Worm (Caenorhabditis elegans): ENCODE results near the gene cap-2.
A peak's percentile ranks its signal among the peaks of the same experiment; 100 is the strongest.
"Not testable (repeated sequence)": the region's sequence is repeated elsewhere in the genome, so short reads cannot be mapped to it uniquely, and the experiment has no call there.

The cap-2 gene

DNA sequence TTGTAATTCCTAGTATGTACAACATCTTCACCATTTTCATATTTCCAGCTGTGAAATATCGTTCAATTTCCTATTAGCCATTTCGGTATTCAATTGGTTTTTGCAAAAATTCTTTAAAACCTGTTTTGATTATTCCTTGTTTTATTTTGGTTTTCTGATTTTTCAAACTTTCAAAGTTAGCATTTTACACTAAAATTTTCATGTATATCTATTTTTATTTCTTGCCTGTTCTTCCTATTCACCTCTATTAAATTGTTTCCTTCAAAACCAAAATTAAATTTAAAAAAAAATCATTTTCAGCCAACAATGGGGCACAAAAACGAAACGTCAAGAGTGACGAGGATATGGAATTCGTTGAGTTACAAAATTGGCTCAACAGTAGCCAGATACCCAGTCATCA, 20.0 kb downstream of the cap-2 start, which contains the start of gene ptr-8:
Gene ptr-8, plus strand, starts transcription at position 301 of the 400 bp plus-strand sequence.
- TF ChIP-seq nfya-1 (tag; optimal IDR thresholded peaks at IDR 0.05; ENCODE audit: insufficient read depth) (no peak), nhr-28 (tag; optimal IDR thresholded peaks at IDR 0.05) (no peak), lin-15B (tag; optimal IDR thresholded peaks at IDR 0.05) (no peak), elt-2 (tag; optimal IDR thresholded peaks at IDR 0.05) (no peak), snpc-4 (tag; optimal IDR thresholded peaks at IDR 0.05) (no peak), egl-5 (tag; optimal IDR thresholded peaks at IDR 0.05) (no peak), pha-4 (tag; optimal IDR thresholded peaks at IDR 0.05) (no peak), eor-1 (tag; optimal IDR thresholded peaks at IDR 0.05) (no peak), ceh-16 (tag; optimal IDR thresholded peaks at IDR 0.05) (no peak), nhr-11 (tag; optimal IDR thresholded peaks at IDR 0.05) (no peak), nhr-12 (tag; optimal IDR thresholded peaks at IDR 0.05) (no peak), nhr-237 (tag; optimal IDR thresholded peaks at IDR 0.05) (no peak), ztf-4 (tag; optimal IDR thresholded peaks at IDR 0.05) (no peak), R02D3.7 (tag; optimal IDR thresholded peaks at IDR 0.05) (no peak), zag-1 (tag; optimal IDR thresholded peaks at IDR 0.05) (no peak), jun-1 (tag; optimal IDR thresholded peaks at IDR 0.05) (no peak), fos-1 (tag; optimal IDR thresholded peaks at IDR 0.05) (no peak), mml-1 (tag; optimal IDR thresholded peaks at IDR 0.05) (no peak)

DNA sequence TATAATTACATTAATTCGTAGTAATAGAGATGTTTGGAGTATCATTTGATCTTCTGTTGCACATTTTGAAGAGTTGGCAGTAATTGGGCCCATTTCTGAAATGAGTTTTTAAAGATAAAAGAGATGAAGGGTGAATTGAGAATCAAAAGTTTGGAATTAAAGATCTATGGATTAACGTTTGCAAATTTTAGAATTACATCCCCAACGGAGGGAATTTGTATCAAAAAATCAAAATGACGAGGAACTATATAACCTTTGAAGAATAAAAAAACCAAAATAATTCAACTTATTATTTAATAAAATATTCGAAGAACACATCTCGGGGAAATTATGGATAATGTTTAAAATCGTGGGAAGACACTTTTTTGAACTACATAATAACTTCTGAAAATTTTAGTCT, 26.0 kb downstream of the cap-2 start, which contains the start of gene sra-10:
Gene sra-10, minus strand, starts transcription at position 101 of the 400 bp plus-strand sequence.
- TF ChIP-seq ama-1 (optimal IDR thresholded peaks at IDR 0.05) (no peak), nhr-76 (tag; optimal IDR thresholded peaks at IDR 0.05) (no peak), fkh-2 (tag; optimal IDR thresholded peaks at IDR 0.05) (no peak), nhr-43 (tag; optimal IDR thresholded peaks at IDR 0.05; ENCODE audit: poor library complexity, severe bottlenecking) (no peak), ceh-28 (tag; optimal IDR thresholded peaks at IDR 0.05) (no peak)

DNA sequence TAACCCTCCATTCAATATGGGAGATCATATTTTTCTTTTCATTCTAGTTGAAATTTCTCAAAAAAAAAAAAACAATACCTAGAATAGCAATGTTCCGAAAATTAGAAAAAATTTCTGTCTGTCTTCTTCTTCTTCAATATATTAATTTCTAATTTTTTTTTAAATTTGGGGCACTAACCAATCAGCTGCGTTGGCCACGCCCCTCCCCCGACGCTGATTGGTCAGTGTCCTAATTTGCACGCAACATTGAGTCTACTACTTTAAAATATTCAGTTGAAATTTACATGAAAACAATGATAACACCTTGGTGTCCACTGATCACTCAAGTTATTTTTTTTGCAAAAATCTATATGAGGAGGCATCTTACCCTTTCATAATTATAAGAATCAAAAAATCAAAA, 27.0 kb downstream of the cap-2 start:
- TF ChIP-seq nfya-1 (tag; optimal IDR thresholded peaks at IDR 0.05; ENCODE audit: insufficient read depth) (peak; percentile 71), unc-62 (GFP tag; optimal IDR thresholded peaks at IDR 0.05) (no peak)

DNA sequence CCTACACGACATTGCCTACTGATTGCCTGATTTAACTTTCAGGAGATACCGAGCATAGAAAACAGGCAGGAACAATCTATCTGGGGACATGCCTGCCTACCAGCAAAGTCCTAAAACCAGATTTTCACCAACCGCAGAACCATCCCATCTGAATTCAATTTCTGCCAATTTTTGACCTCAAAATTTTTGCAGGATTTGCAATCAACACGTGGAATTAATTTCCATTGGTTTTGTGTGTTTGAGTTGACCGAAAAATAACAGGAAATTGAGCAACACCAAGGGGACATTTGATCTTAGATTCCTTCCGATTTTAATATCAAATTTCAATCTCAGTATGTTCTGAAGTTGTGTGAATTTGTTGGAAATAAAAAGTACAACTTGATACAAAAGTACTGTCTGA, 30.0 kb downstream of the cap-2 start:
- TF ChIP-seq aly-2 (tag; optimal IDR thresholded peaks at IDR 0.05) (no peak), eor-1 (tag; optimal IDR thresholded peaks at IDR 0.05) (no peak), sea-2 (GFP tag; optimal IDR thresholded peaks at IDR 0.05) (no peak), egl-27 (tag; optimal IDR thresholded peaks at IDR 0.05) (no peak), nhr-237 (tag; optimal IDR thresholded peaks at IDR 0.05) (no peak), nhr-77 (tag; optimal IDR thresholded peaks at IDR 0.05) (no peak), lin-15B (tag; optimal IDR thresholded peaks at IDR 0.05) (no peak), ceh-28 (tag; optimal IDR thresholded peaks at IDR 0.05) (no peak), ZK546.5 (tag; optimal IDR thresholded peaks at IDR 0.05) (no peak), pha-4 (tag; optimal IDR thresholded peaks at IDR 0.05) (no peak), skn-1 (tag; optimal IDR thresholded peaks at IDR 0.05) (no peak)

DNA sequence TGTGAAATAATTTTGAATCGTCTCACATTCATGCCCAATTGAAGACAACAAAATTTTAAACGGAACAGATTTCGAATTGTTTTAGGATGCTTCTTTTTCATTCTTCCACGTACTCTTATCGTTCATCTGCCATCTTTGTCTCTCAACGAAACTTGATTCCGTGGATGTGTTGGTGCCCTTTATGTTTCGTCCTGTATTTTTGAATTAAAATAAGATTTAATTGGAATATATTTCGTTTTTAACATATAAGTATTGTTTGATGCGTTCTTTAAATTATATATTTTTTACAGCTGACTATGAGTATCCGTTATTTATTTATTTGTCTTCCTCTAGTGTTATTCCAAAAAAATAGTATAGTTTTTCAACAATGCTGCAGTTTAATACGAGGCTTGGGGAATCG, 33.1 kb downstream of the cap-2 start, which contains the start of gene gly-1:
Gene gly-1, minus strand, starts transcription at position 101 of the 400 bp plus-strand sequence.
- TF ChIP-seq nhr-11 (tag; optimal IDR thresholded peaks at IDR 0.05), result no peak
- no peak for TF ChIP-seq nhr-23 (tag; optimal IDR thresholded peaks at IDR 0.05)
- no peak for TF ChIP-seq ceh-28 (tag; optimal IDR thresholded peaks at IDR 0.05)
- TF ChIP-seq eor-1 (tag; optimal IDR thresholded peaks at IDR 0.05), result no peak

DNA sequence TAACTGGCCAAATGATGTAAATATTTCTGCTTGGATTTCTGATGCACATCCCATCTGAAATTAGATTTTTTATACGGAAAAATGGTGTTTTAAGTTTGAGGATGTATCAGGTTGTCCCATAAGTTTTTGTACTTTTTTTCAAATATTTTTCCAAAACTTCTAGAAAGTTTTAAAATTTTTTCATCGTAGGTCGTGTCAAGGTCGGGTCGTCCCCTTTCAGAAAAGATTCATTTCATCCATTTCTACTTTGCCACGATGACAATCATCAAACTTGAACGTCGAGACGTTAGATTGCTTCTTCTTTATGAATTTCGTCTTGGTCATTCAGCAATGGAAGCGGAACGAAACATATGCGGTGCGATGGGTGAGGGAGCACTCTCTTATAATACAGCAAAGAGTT, 35.4 kb downstream of the cap-2 start, which contains the start of gene sra-12:
Gene sra-12, minus strand, starts transcription at position 101 of the 400 bp plus-strand sequence.
- not testable (repeated sequence) for TF ChIP-seq lin-15B, elt-1, aly-2 (tag; optimal IDR thresholded peaks at IDR 0.05)
